Worm (Caenorhabditis elegans) whole organism, L4 larva: ENCODE measurements around the gene B0222.5.
A peak's percentile ranks its signal among the peaks of the same experiment; 100 is the strongest.

Experiments used
- D1046.2 ChIP-seq: fragments of 200-800 bp; sonication (Bioruptor generic); IDR thresholded peaks from 2 replicates; pipeline ENCODE4 v1.3.6; 2022; ENCODE audit warnings: missing genetic modification characterization, missing compliant biosample characterization
- F10B5.3 ChIP-seq: sonication (generic microtip); optimal IDR thresholded peaks from 2 replicates; lab custom pipeline; 2016; ENCODE audit warnings: mild to moderate bottlenecking, missing genetic modification characterization, missing compliant biosample characterization
- R02D3.7 ChIP-seq: fragments of 150-350 bp; sonication (generic microtip); optimal IDR thresholded peaks from 3 replicates; lab custom pipeline; 2014; ENCODE audit warnings: missing biosample characterization, missing genetic modification characterization
- T20F7.1 ChIP-seq: fragments of 200-800 bp; sonication (Bioruptor generic); optimal IDR thresholded peaks from 2 replicates; lab custom pipeline; 2018; ENCODE audit warnings: mild to moderate bottlenecking, missing genetic modification characterization, missing compliant biosample characterization
- ZK337.2 ChIP-seq: fragments of 200-800 bp; sonication (Bioruptor generic); IDR thresholded peaks from 2 replicates; pipeline ENCODE4 v1.3.6; 2022; ENCODE audit warnings: missing genetic modification reagents, missing genetic modification characterization, missing compliant biosample characterization
- ZK546.5 ChIP-seq, 2 experiments: sonication (generic microtip); optimal IDR thresholded peaks; 2 replicates each; lab custom pipeline; 2017; ENCODE audit warnings: missing biosample characterization in 2 of 2, missing genetic modification characterization in 2 of 2
- aha-1 ChIP-seq: fragments of 150-350 bp; peaks from one replicate; lab custom pipeline; 2014; ENCODE audit warnings: missing biosample characterization, missing genetic modification characterization
- aly-2 ChIP-seq: sonication (generic microtip); optimal IDR thresholded peaks from 2 replicates; lab custom pipeline; 2018; ENCODE audit warnings: missing biosample characterization, missing genetic modification characterization
- ama-1 ChIP-seq: fragments of 150-350 bp; optimal IDR thresholded peaks from 2 replicates; lab custom pipeline; 2014; ENCODE audit warnings: inconsistent platforms, mixed read lengths
- attf-4 ChIP-seq: sonication (generic microtip); optimal IDR thresholded peaks from 3 replicates; lab custom pipeline; 2017; ENCODE audit warnings: missing biosample characterization, missing genetic modification characterization
- ceh-20 ChIP-seq: fragments of 200-800 bp; sonication (Bioruptor generic); IDR thresholded peaks from 2 replicates; pipeline ENCODE4 v1.3.6; 2022; ENCODE audit warnings: missing genetic modification reagents, missing genetic modification characterization, missing compliant biosample characterization
- ceh-28 ChIP-seq: fragments of 150-350 bp; optimal IDR thresholded peaks from 2 replicates; lab custom pipeline; 2014; ENCODE audit warnings: missing biosample characterization, missing genetic modification reagents, missing genetic modification characterization
- ceh-32 ChIP-seq: sonication (generic microtip); optimal IDR thresholded peaks from 2 replicates; lab custom pipeline; 2016; ENCODE audit warnings: mild to moderate bottlenecking, missing genetic modification characterization, missing compliant biosample characterization; ENCODE audit not compliant: poor library complexity
- ceh-44 ChIP-seq: fragments of 200-800 bp; sonication (Bioruptor generic); IDR thresholded peaks from 2 replicates; pipeline ENCODE4 v1.3.6; 2022; ENCODE audit warnings: missing genetic modification reagents, missing genetic modification characterization, missing compliant biosample characterization
- cey-2 ChIP-seq: sonication (generic microtip); optimal IDR thresholded peaks from 3 replicates; lab custom pipeline; 2017; ENCODE audit warnings: missing genetic modification characterization, mild to moderate bottlenecking, missing compliant biosample characterization, antibody characterized with exemption, borderline replicate concordance; ENCODE audit not compliant: insufficient read depth
- ctbp-1 ChIP-seq: fragments of 200-800 bp; sonication (Bioruptor generic); IDR thresholded peaks from 2 replicates; pipeline ENCODE4 v1.3.6; 2022; ENCODE audit warnings: missing genetic modification reagents, missing genetic modification characterization, missing compliant biosample characterization
- dmd-6 ChIP-seq: fragments of 200-800 bp; sonication (Bioruptor generic); IDR thresholded peaks from 2 replicates; pipeline ENCODE4 v1.3.6; 2022; ENCODE audit warnings: missing genetic modification reagents, missing genetic modification characterization, missing compliant biosample characterization
- dmd-9 ChIP-seq: fragments of 200-800 bp; sonication (Bioruptor generic); IDR thresholded peaks from 2 replicates; pipeline ENCODE4 v1.3.6; 2022; ENCODE audit warnings: missing genetic modification reagents, missing genetic modification characterization, missing compliant biosample characterization
- egl-27 ChIP-seq: sonication (generic microtip); optimal IDR thresholded peaks from 3 replicates; lab custom pipeline; 2017; ENCODE audit warnings: missing biosample characterization, missing genetic modification reagents, missing genetic modification characterization
- egl-43 ChIP-seq: fragments of 200-800 bp; sonication (Bioruptor generic); IDR thresholded peaks from 2 replicates; pipeline ENCODE4 v1.3.6; 2022; ENCODE audit warnings: missing genetic modification reagents, missing genetic modification characterization, missing compliant biosample characterization
- fos-1 ChIP-seq: fragments of 150-350 bp; optimal IDR thresholded peaks from 2 replicates; lab custom pipeline; 2014; ENCODE audit warnings: missing biosample characterization, missing genetic modification characterization
- hif-1 ChIP-seq, 2 experiments: sonication (generic microtip); optimal IDR thresholded peaks; 2 replicates each; lab custom pipeline; 2016 to 2017; ENCODE audit warnings: missing compliant biosample characterization in 2 of 2, missing genetic modification characterization in 2 of 2, missing genetic modification reagents in 2 of 2, missing genotype in 2 of 2, mild to moderate bottlenecking in 1 of 2
- hlh-30 ChIP-seq: sonication (generic microtip); optimal IDR thresholded peaks from 2 replicates; lab custom pipeline; 2017; ENCODE audit warnings: antibody characterized with exemption, mild to moderate bottlenecking, missing genetic modification characterization, missing compliant biosample characterization; ENCODE audit not compliant: insufficient read depth
- jun-1 ChIP-seq: fragments of 150-350 bp; optimal IDR thresholded peaks from 2 replicates; lab custom pipeline; 2014; ENCODE audit warnings: missing biosample characterization, missing genetic modification reagents, missing genetic modification characterization
- lim-7 ChIP-seq: fragments of 200-800 bp; sonication (Bioruptor generic); IDR thresholded peaks from 2 replicates; pipeline ENCODE4 v1.3.6; 2022; ENCODE audit warnings: missing genetic modification characterization, missing compliant biosample characterization
- lin-13 ChIP-seq: fragments of 150-350 bp; optimal IDR thresholded peaks from 2 replicates; lab custom pipeline; 2014; ENCODE audit warnings: missing biosample characterization, missing genetic modification reagents, missing genetic modification characterization
- lin-38 ChIP-seq: fragments of 200-800 bp; sonication (Bioruptor generic); IDR thresholded peaks from 2 replicates; pipeline ENCODE4 v1.3.6; 2022; ENCODE audit warnings: missing genetic modification reagents, missing genetic modification characterization, missing compliant biosample characterization
- lin-39 ChIP-seq: fragments of 150-350 bp; optimal IDR thresholded peaks from 2 replicates; lab custom pipeline; 2014; ENCODE audit warnings: missing biosample characterization, missing genetic modification reagents, missing genetic modification characterization
- madf-5 ChIP-seq, 2 experiments: fragments of 200-800 bp; sonication (Bioruptor generic); IDR thresholded peaks; 2 replicates each; pipeline ENCODE4 v1.3.6; 2022; ENCODE audit warnings: missing compliant biosample characterization in 2 of 2, missing genetic modification characterization in 2 of 2
- mdl-1 ChIP-seq, 2 experiments: fragments of 150-350 bp in 1 of 2; sonication (generic microtip) in 1 of 2; optimal IDR thresholded peaks; 2 replicates each; lab custom pipeline; 2014 to 2017; ENCODE audit warnings: missing biosample characterization in 2 of 2, missing genetic modification characterization in 2 of 2
- nhr-10 ChIP-seq: fragments of 150-350 bp; optimal IDR thresholded peaks from 2 replicates; lab custom pipeline; 2014; ENCODE audit warnings: missing biosample characterization, missing genetic modification characterization
- nhr-237 ChIP-seq: sonication (generic microtip); optimal IDR thresholded peaks from 2 replicates; lab custom pipeline; 2017; ENCODE audit warnings: missing biosample characterization, missing genetic modification characterization
- nhr-25 ChIP-seq: sonication (generic microtip); optimal IDR thresholded peaks from 2 replicates; lab custom pipeline; 2017; ENCODE audit warnings: missing genetic modification characterization, mild to moderate bottlenecking, missing compliant biosample characterization, antibody characterized with exemption, moderate library complexity, borderline replicate concordance; ENCODE audit not compliant: insufficient read depth
- nhr-28 ChIP-seq: fragments of 150-350 bp; optimal IDR thresholded peaks from 2 replicates; lab custom pipeline; 2014; ENCODE audit warnings: missing biosample characterization, missing genetic modification characterization
- nhr-41 ChIP-seq: fragments of 200-800 bp; sonication (Bioruptor generic); IDR thresholded peaks from 2 replicates; pipeline ENCODE4 v1.3.6; 2022; ENCODE audit warnings: missing genetic modification reagents, missing genetic modification characterization, missing compliant biosample characterization
- nhr-42 ChIP-seq: fragments of 200-800 bp; sonication (Bioruptor generic); IDR thresholded peaks from 2 replicates; pipeline ENCODE4 v1.3.6; 2022; ENCODE audit warnings: missing genetic modification characterization, missing compliant biosample characterization
- nhr-6 ChIP-seq: fragments of 150-350 bp; optimal IDR thresholded peaks from 2 replicates; lab custom pipeline; 2014; ENCODE audit warnings: missing biosample characterization, missing genetic modification characterization
- nhr-76 ChIP-seq: fragments of 150-350 bp; optimal IDR thresholded peaks from 2 replicates; lab custom pipeline; 2014; ENCODE audit warnings: missing biosample characterization, missing genetic modification characterization
- php-3 ChIP-seq: fragments of 200-800 bp; sonication (Bioruptor generic); IDR thresholded peaks from 2 replicates; pipeline ENCODE4 v1.3.6; 2022; ENCODE audit warnings: missing genetic modification reagents, missing genetic modification characterization, missing compliant biosample characterization
- saeg-2 ChIP-seq: fragments of 200-800 bp; sonication (Bioruptor generic); IDR thresholded peaks from 2 replicates; pipeline ENCODE4 v1.3.6; 2022; ENCODE audit warnings: missing genetic modification reagents, missing genetic modification characterization, missing compliant biosample characterization
- set-16 ChIP-seq: fragments of 200-800 bp; sonication (Bioruptor generic); IDR thresholded peaks from 2 replicates; pipeline ENCODE4 v1.3.6; 2022; ENCODE audit warnings: missing genetic modification reagents, missing genetic modification characterization, missing compliant biosample characterization
- skn-1 ChIP-seq: fragments of 150-350 bp; optimal IDR thresholded peaks from 2 replicates; lab custom pipeline; 2014; ENCODE audit warnings: missing biosample characterization, missing genetic modification characterization
- snpc-4 ChIP-seq: fragments of 150-350 bp; optimal IDR thresholded peaks from 2 replicates; lab custom pipeline; 2014; ENCODE audit warnings: missing biosample characterization, missing genetic modification characterization
- spr-1 ChIP-seq: sonication (generic microtip); optimal IDR thresholded peaks from 2 replicates; lab custom pipeline; 2016; ENCODE audit warnings: mild to moderate bottlenecking, missing genetic modification characterization, missing compliant biosample characterization
- spr-3 ChIP-seq: fragments of 200-800 bp; sonication (Bioruptor generic); optimal IDR thresholded peaks from 2 replicates; lab custom pipeline; 2018; ENCODE audit warnings: mild to moderate bottlenecking, missing genetic modification characterization, missing compliant biosample characterization
- unc-130 ChIP-seq: sonication (generic microtip); optimal IDR thresholded peaks from 2 replicates; lab custom pipeline; 2016; ENCODE audit warnings: missing genetic modification reagents, missing genetic modification characterization, missing compliant biosample characterization
- unc-39 ChIP-seq: sonication (generic microtip); optimal IDR thresholded peaks from 2 replicates; lab custom pipeline; 2017; ENCODE audit warnings: missing biosample characterization, missing genetic modification characterization
- vab-7 ChIP-seq: fragments of 200-800 bp; sonication (Bioruptor generic); IDR thresholded peaks from 2 replicates; pipeline ENCODE4 v1.3.6; 2022; ENCODE audit warnings: missing genetic modification reagents, missing genetic modification characterization, missing compliant biosample characterization
- zfp-2 ChIP-seq: sonication (generic microtip); optimal IDR thresholded peaks from 2 replicates; lab custom pipeline; 2016; ENCODE audit warnings: mild to moderate bottlenecking, missing genetic modification characterization, missing compliant biosample characterization
- zfp-3 ChIP-seq: fragments of 200-800 bp; sonication (Bioruptor generic); conservative IDR thresholded peaks from 2 replicates; pipeline ENCODE4 v1.3.6; 2022; ENCODE audit warnings: missing genetic modification reagents, missing genetic modification characterization, missing compliant biosample characterization
- zip-2 ChIP-seq: fragments of 150-350 bp; optimal IDR thresholded peaks from 2 replicates; lab custom pipeline; 2014; ENCODE audit warnings: missing biosample characterization, missing genetic modification characterization
- ztf-11 ChIP-seq: fragments of 150-350 bp; optimal IDR thresholded peaks from 2 replicates; lab custom pipeline; 2014; ENCODE audit warnings: missing biosample characterization, missing genetic modification characterization

The B0222.5 gene

DNA sequence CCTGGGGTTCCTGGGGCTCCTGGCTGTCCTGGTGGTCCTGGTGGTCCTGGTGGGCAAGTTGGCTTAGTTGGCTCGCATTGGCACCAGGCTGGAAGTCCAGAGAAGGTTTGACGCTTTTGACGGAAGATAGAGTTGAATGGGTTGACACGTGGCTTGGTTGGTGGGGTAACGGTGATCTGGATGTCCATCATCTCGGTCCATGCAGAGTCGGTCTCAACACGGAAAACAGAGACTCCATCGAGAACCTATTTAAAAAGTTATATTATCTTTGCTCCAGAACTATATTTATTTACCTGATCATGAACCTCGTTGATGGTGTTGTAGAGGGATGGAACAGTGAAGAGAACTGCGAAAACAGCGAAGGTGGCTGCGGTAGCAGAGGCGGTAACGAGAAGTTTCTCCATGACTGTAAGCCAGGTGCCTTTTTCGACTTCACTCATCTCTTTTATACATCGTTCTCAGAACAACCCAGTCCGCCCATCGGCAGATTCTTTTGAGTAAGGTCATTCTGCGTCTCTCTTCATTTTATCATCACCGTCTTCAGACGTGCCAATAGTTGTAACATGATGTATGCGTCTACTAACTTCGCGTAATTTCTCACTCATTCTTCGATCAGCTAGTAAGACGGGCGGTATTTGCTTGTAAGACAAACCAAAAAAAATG lies 5.7 kb upstream of the B0222.5 start, which contains the start of gene col-144:
TSS of gene col-144 (minus strand) at position 419 of the 663 bp plus-strand sequence.
- TF ChIP-seq nhr-41 (GFP tag; lab: Robert Waterston, UW) (no peak), nhr-25 (tag; lab: Kevin White, UChicago) (peak; percentile 63), lin-38 (no peak), set-16 (GFP tag; lab: Robert Waterston, UW) (peak; percentile 86), unc-130 (GFP tag; lab: Kevin White, UChicago) (no peak), nhr-42 (GFP tag; lab: Robert Waterston, UW) (no peak), lin-13 (no peak), ceh-44 (GFP tag; lab: Robert Waterston, UW) (no peak), dmd-6 (GFP tag; lab: Robert Waterston, UW) (no peak), nhr-28 (tag; lab: Kevin White, UChicago) (peak; percentile 63), zip-2 (no peak), snpc-4 (tag; lab: Kevin White, UChicago) (no peak), zfp-3 (GFP tag; lab: Robert Waterston, UW) (peak; percentile 32; the same call in 1 of the 2 replicates), ceh-32 (tag; lab: Kevin White, UChicago) (no peak), lim-7 (GFP tag; lab: Robert Waterston, UW) (no peak), ceh-20 (GFP tag; lab: Robert Waterston, UW) (no peak), T20F7.1 (GFP tag; lab: Kevin White, UChicago) (no peak), skn-1 (tag; lab: Kevin White, UChicago) (no peak), ctbp-1 (GFP tag; lab: Robert Waterston, UW) (no peak), spr-3 (GFP tag; lab: Kevin White, UChicago) (no peak), F10B5.3 (tag; lab: Kevin White, UChicago) (no peak), ZK337.2 (no peak), jun-1 (tag; lab: Kevin White, UChicago) (no peak), unc-39 (no peak), vab-7 (no peak), nhr-6 (tag; lab: Kevin White, UChicago) (no peak), madf-5 (GFP tag; IDR thresholded peaks at IDR 0.05; lab: Robert Waterston, UW) (0 out of 4 replicates have a peak, but pooled peaks of 1 of the 2 experiments have one; percentile 61), nhr-237 (tag; lab: Kevin White, UChicago) (no peak), R02D3.7 (tag; lab: Kevin White, UChicago) (no peak), hif-1 (tag; optimal IDR thresholded peaks at IDR 0.05; lab: Kevin White, UChicago) (no peak), nhr-10 (no peak), zfp-2 (tag; lab: Kevin White, UChicago) (no peak), egl-43 (GFP tag; lab: Robert Waterston, UW) (0 out of 2 replicates have a peak, but pooled peaks have one; percentile 16), ztf-11 (tag; lab: Kevin White, UChicago) (no peak), spr-1 (tag; lab: Kevin White, UChicago) (no peak), aly-2 (tag; lab: Kevin White, UChicago) (no peak), ZK546.5 (tag; optimal IDR thresholded peaks at IDR 0.05; lab: Kevin White, UChicago) (no peak), cey-2 (tag; lab: Kevin White, UChicago) (peak; percentile 9), egl-27 (tag; lab: Kevin White, UChicago) (no peak), nhr-76 (tag; lab: Kevin White, UChicago) (no peak), saeg-2 (GFP tag; lab: Robert Waterston, UW) (no peak), attf-4 (tag; lab: Kevin White, UChicago) (no peak), php-3 (GFP tag; lab: Robert Waterston, UW) (no peak), fos-1 (no peak), ceh-28 (tag; lab: Kevin White, UChicago) (no peak), D1046.2 (GFP tag; lab: Robert Waterston, UW) (no peak), dmd-9 (GFP tag; lab: Robert Waterston, UW) (no peak), ama-1 (lab: Kevin White, UChicago) (peak; percentile 83), lin-39 (tag; lab: Kevin White, UChicago) (no peak), mdl-1 (tag; optimal IDR thresholded peaks at IDR 0.05; lab: Kevin White, UChicago) (no peak), aha-1 (tag; lab: Kevin White, UChicago) (peak; percentile 95), hlh-30 (tag; lab: Kevin White, UChicago) (peak; percentile 41)
